Fruit fly (Drosophila melanogaster) whole organism, prepupa: ENCODE results near the gene CG31904.

Source experiments
- Blimp-1 ChIP-seq: fragments of 200-800 bp; sonication (Bioruptor generic); optimal IDR thresholded peaks from 3 replicates; lab custom pipeline; 2017; ENCODE audit warnings: missing biosample characterization, missing genetic modification characterization, mild to moderate bottlenecking, moderate library complexity, missing genetic modification reagents
- CG11762 ChIP-seq: fragments of 200-800 bp; sonication (Bioruptor generic); optimal IDR thresholded peaks from 3 replicates; lab custom pipeline; 2016; ENCODE audit warnings: missing biosample characterization, missing genetic modification characterization; ENCODE audit not compliant: insufficient read depth
- CG31627 ChIP-seq: fragments of 200-800 bp; sonication (Bioruptor generic); optimal IDR thresholded peaks from 3 replicates; lab custom pipeline; 2016; ENCODE audit warnings: missing biosample characterization, missing genetic modification characterization
- CG6276 ChIP-seq: fragments of 200-800 bp; sonication (Bioruptor generic); optimal IDR thresholded peaks from 2 replicates; lab custom pipeline; 2017; ENCODE audit warnings: missing biosample characterization, mild to moderate bottlenecking, missing genetic modification characterization
- CG6792 ChIP-seq: fragments of 200-800 bp; sonication (Bioruptor generic); optimal IDR thresholded peaks from 3 replicates; lab custom pipeline; 2016; ENCODE audit warnings: missing biosample characterization, missing genetic modification characterization
- CG8632 ChIP-seq: fragments of 200-800 bp; sonication (Bioruptor generic); optimal IDR thresholded peaks from 3 replicates; lab custom pipeline; 2016; ENCODE audit warnings: missing biosample characterization, missing genetic modification characterization
- CG9139 ChIP-seq: fragments of 200-800 bp; sonication (Bioruptor generic); optimal IDR thresholded peaks from 3 replicates; lab custom pipeline; 2017; ENCODE audit warnings: missing biosample characterization, mild to moderate bottlenecking, missing genetic modification characterization
- Eip93F ChIP-seq: fragments of 200-800 bp; sonication (Bioruptor generic); optimal IDR thresholded peaks from 2 replicates; lab custom pipeline; 2016; ENCODE audit warnings: missing biosample characterization, mild to moderate bottlenecking, missing genetic modification characterization
- Hr39 ChIP-seq: fragments of 200-800 bp; sonication (Bioruptor generic); optimal IDR thresholded peaks from 2 replicates; lab custom pipeline; 2016; ENCODE audit warnings: missing biosample characterization, missing genetic modification characterization
- Met ChIP-seq: fragments of 200-800 bp; sonication (Bioruptor generic); optimal IDR thresholded peaks from 3 replicates; lab custom pipeline; 2016; ENCODE audit warnings: missing biosample characterization, missing genetic modification characterization
- OdsH ChIP-seq: fragments of 200-800 bp; sonication (Bioruptor generic); optimal IDR thresholded peaks from 3 replicates; lab custom pipeline; 2016; ENCODE audit warnings: missing biosample characterization, missing genetic modification characterization
- achi ChIP-seq: fragments of 200-800 bp; sonication (Bioruptor generic); optimal IDR thresholded peaks from 3 replicates; lab custom pipeline; 2016; ENCODE audit warnings: missing biosample characterization, missing genetic modification characterization

DNA sequence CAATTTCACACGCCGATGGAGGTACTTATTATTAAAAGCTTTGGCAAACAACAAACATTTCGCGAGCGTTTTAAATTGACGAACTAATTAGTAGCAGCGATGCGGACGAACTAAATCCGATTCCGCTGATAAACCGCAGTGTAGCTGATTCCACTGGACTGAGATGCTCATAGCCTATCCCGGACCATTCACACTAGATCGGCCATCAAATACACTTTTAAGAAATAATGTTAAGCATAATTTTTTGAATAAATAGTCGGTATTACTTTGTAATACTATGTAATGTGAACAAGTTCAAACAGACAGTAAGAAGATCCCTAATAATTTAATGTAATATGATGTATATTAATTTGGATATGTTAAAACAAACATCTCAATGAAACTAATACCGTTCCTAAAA, 15.9 kb downstream of the CG31904 start, which contains the start of gene CG13794:
- no peak for TF ChIP-seq Met (GFP tag; lab: Kevin White, UChicago)
- no peak for TF ChIP-seq CG11762 (GFP tag; lab: Kevin White, UChicago)
- TF ChIP-seq CG8632 (GFP tag; lab: Kevin White, UChicago) = no peak
- no peak for TF ChIP-seq OdsH (GFP tag; lab: Kevin White, UChicago)
- TF ChIP-seq CG6792 = no peak
- TF ChIP-seq CG9139 = no peak
- no peak for TF ChIP-seq Eip93F (GFP tag; lab: Kevin White, UChicago)
- no peak for TF ChIP-seq Blimp-1 (GFP tag; lab: Kevin White, UChicago)
- TF ChIP-seq CG6276 (GFP tag; lab: Kevin White, UChicago) = no peak
- TF ChIP-seq achi = no peak
- no peak for TF ChIP-seq Hr39 (GFP tag; lab: Kevin White, UChicago)
- TF ChIP-seq CG31627 (GFP tag; lab: Kevin White, UChicago) = no peak
